Fruit fly (Drosophila melanogaster): ENCODE data around the gene CG32718.

CG32718 gene

dm6 chrX:7737156-7737771 lies 40.7 kb upstream of the CG32718 start:
- TF ChIP-seq svp (GFP tag) (peak; percentile 87), vri (GFP tag; optimal IDR thresholded peaks at IDR 0.05) (peak; percentile 46), Sox15 (GFP tag; optimal IDR thresholded peaks at IDR 0.05) (no peak), CG1621 (tag; optimal IDR thresholded peaks at IDR 0.05) (peak; percentile 7)

- no peak for TF ChIP-seq fd59A (GFP tag; optimal IDR thresholded peaks at IDR 0.05)
- TF ChIP-seq net (GFP tag; optimal IDR thresholded peaks at IDR 0.05): no peak
- TF ChIP-seq CG11762 (GFP tag; optimal IDR thresholded peaks at IDR 0.05; ENCODE audit: insufficient read depth): no peak
- TF ChIP-seq Hr38 (GFP tag; optimal IDR thresholded peaks at IDR 0.05): no peak
- no peak for TF ChIP-seq CG8632 (GFP tag; optimal IDR thresholded peaks at IDR 0.05)
- no peak for TF ChIP-seq dsx (GFP tag; optimal IDR thresholded peaks at IDR 0.05; ENCODE audit: poor library complexity, severe bottlenecking)
- no peak for TF ChIP-seq Gug (GFP tag; IDR thresholded peaks at IDR 0.05)
- no peak for TF ChIP-seq ss (GFP tag; optimal IDR thresholded peaks at IDR 0.05)
- no peak for TF ChIP-seq CG3919 (GFP tag; optimal IDR thresholded peaks at IDR 0.05)
- no peak for TF ChIP-seq CG9139 (GFP tag; optimal IDR thresholded peaks at IDR 0.05)
- TF ChIP-seq CG11902 (GFP tag; optimal IDR thresholded peaks at IDR 0.05): no peak
- no peak for TF ChIP-seq Hr39 (GFP tag; optimal IDR thresholded peaks at IDR 0.05)
- TF ChIP-seq fkh (GFP tag; optimal IDR thresholded peaks at IDR 0.05): no peak
Observed at dm6 chrX:7744036-7744435, 34.0 kb upstream of the CG32718 start.

dm6 chrX:7746342-7746741 lies 31.7 kb upstream of the CG32718 start:
- no peak for TF ChIP-seq Lpt (GFP tag; optimal IDR thresholded peaks at IDR 0.05)
- no peak for TF ChIP-seq vri (GFP tag; optimal IDR thresholded peaks at IDR 0.05)
- no peak for TF ChIP-seq Eip78C (GFP tag)
- TF ChIP-seq CG3919 (GFP tag; optimal IDR thresholded peaks at IDR 0.05): no peak
- no peak for TF ChIP-seq Hr38 (GFP tag; optimal IDR thresholded peaks at IDR 0.05)
- TF ChIP-seq svp (GFP tag): no peak
- TF ChIP-seq CG11902 (GFP tag; optimal IDR thresholded peaks at IDR 0.05): no peak
- TF ChIP-seq topi (GFP tag; optimal IDR thresholded peaks at IDR 0.05): no peak

dm6 chrX:7764682-7765081 lies 13.3 kb upstream of the CG32718 start, which contains the start of gene Ir7a:
Gene Ir7a, plus strand, starts transcription at chrX:7764982.
- TF ChIP-seq CG11762 (GFP tag; optimal IDR thresholded peaks at IDR 0.05; ENCODE audit: insufficient read depth) (no peak), topi (GFP tag; optimal IDR thresholded peaks at IDR 0.05) (no peak), achi (GFP tag; optimal IDR thresholded peaks at IDR 0.05) (no peak), CG6854 (GFP tag; optimal IDR thresholded peaks at IDR 0.05) (no peak), Smox (GFP tag; optimal IDR thresholded peaks at IDR 0.05) (no peak), fd59A (GFP tag; optimal IDR thresholded peaks at IDR 0.05) (no peak), spab (GFP tag; optimal IDR thresholded peaks at IDR 0.05) (no peak), CG6792 (GFP tag; optimal IDR thresholded peaks at IDR 0.05) (no peak), CG4318 (GFP tag; optimal IDR thresholded peaks at IDR 0.05) (no peak), Hr4 (GFP tag; optimal IDR thresholded peaks at IDR 0.05) (no peak), CG31627 (GFP tag; optimal IDR thresholded peaks at IDR 0.05) (no peak), esn (GFP tag; optimal IDR thresholded peaks at IDR 0.05) (no peak), CG9139 (GFP tag; optimal IDR thresholded peaks at IDR 0.05) (no peak), Hr38 (GFP tag; optimal IDR thresholded peaks at IDR 0.05) (no peak), fd85E (GFP tag; optimal IDR thresholded peaks at IDR 0.05) (no peak)

dm6 chrX:7768147-7768787 lies 9.7 kb upstream of the CG32718 start, which contains the start of gene CG34338:
Gene CG34338, plus strand, starts transcription at chrX:7768737.
- TF ChIP-seq Sox15 (GFP tag; optimal IDR thresholded peaks at IDR 0.05): no peak
- TF ChIP-seq CG11902 (GFP tag; optimal IDR thresholded peaks at IDR 0.05): no peak
- TF ChIP-seq CG8119 (GFP tag; IDR thresholded peaks at IDR 0.05): no peak
- TF ChIP-seq Gug (GFP tag; IDR thresholded peaks at IDR 0.05): no peak
- no peak for TF ChIP-seq CG6276 (GFP tag; optimal IDR thresholded peaks at IDR 0.05)
- TF ChIP-seq Ets21C (GFP tag; optimal IDR thresholded peaks at IDR 0.05): no peak
- no peak for TF ChIP-seq CG6854 (GFP tag; optimal IDR thresholded peaks at IDR 0.05)
- no peak for TF ChIP-seq Sox102F (GFP tag; optimal IDR thresholded peaks at IDR 0.05)
- TF ChIP-seq Lpt (GFP tag; optimal IDR thresholded peaks at IDR 0.05): no peak
- no peak for TF ChIP-seq spab (GFP tag; optimal IDR thresholded peaks at IDR 0.05)
- no peak for TF ChIP-seq ss (GFP tag; optimal IDR thresholded peaks at IDR 0.05)
- no peak for TF ChIP-seq net (GFP tag; optimal IDR thresholded peaks at IDR 0.05)
- TF ChIP-seq salr (GFP tag; optimal IDR thresholded peaks at IDR 0.05): no peak
- TF ChIP-seq CG6163 (GFP tag; IDR thresholded peaks at IDR 0.05): no peak
- TF ChIP-seq CG10669 (GFP tag; optimal IDR thresholded peaks at IDR 0.05): no peak
